Worm (Caenorhabditis elegans): ENCODE measurements around the gene C48D1.5.

C48D1.5 gene

DNA sequence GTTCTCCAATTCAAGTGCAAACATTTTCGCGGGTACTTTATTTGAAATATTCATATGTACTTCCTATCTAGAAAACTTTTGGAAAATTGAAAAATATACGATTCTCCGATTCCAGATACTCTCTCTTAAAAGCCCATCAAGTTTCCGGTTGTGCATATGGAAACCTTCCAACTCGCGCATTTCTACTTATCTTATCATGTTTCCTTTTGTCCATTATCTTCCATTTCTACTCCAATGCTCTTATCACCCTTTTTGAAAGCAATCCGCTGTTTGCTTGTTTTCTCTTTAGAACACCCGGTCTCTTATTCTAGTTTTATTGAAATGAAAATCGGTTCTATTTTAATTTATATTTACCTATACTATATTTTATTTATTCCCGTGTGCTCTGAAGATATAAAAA is at the start of gene C48D1.5:
C48D1.5 (plus strand) TSS at position 301 of the 400 bp plus-strand sequence.
- TF ChIP-seq pha-4 (tag; optimal IDR thresholded peaks at IDR 0.05) (no peak), M03D4.4 (tag; optimal IDR thresholded peaks at IDR 0.05) (no peak), drap-1 (GFP tag; optimal IDR thresholded peaks at IDR 0.05) (no peak), ceh-83 (GFP tag; optimal IDR thresholded peaks at IDR 0.05) (no peak), mls-2 (tag; optimal IDR thresholded peaks at IDR 0.05) (no peak)

- TF ChIP-seq nhr-76 (tag; optimal IDR thresholded peaks at IDR 0.05): no peak
- no peak for TF ChIP-seq lin-32 (GFP tag; optimal IDR thresholded peaks at IDR 0.05)
- no peak for TF ChIP-seq flh-1 (GFP tag; optimal IDR thresholded peaks at IDR 0.05)
- TF ChIP-seq mls-2 (tag; optimal IDR thresholded peaks at IDR 0.05): no peak
These were observed 48.4 kb upstream of the C48D1.5 start for ce11 chrIV:13173359-13173758.

- TF ChIP-seq mab-5 (tag; optimal IDR thresholded peaks at IDR 0.05): no peak
- no peak for TF ChIP-seq nhr-237 (tag; optimal IDR thresholded peaks at IDR 0.05)
- TF ChIP-seq drap-1 (GFP tag; optimal IDR thresholded peaks at IDR 0.05): no peak
- TF ChIP-seq sem-2 (GFP tag; optimal IDR thresholded peaks at IDR 0.05): no peak
- no peak for TF ChIP-seq nhr-2 (tag; optimal IDR thresholded peaks at IDR 0.05)
- TF ChIP-seq ztf-11 (tag; optimal IDR thresholded peaks at IDR 0.05): no peak
- TF ChIP-seq ceh-83 (GFP tag; optimal IDR thresholded peaks at IDR 0.05): no peak
- no peak for TF ChIP-seq bed-3 (GFP tag; optimal IDR thresholded peaks at IDR 0.05)
- peak; percentile 55 for TF ChIP-seq hlh-1 (tag; optimal IDR thresholded peaks at IDR 0.05)
- TF ChIP-seq sptf-1 (tag; optimal IDR thresholded peaks at IDR 0.05): no peak
- no peak for TF ChIP-seq elt-3 (tag; optimal IDR thresholded peaks at IDR 0.05)
- peak; percentile 38 for TF ChIP-seq unc-120 (tag; optimal IDR thresholded peaks at IDR 0.05; ENCODE audit: poor library complexity, severe bottlenecking)
- TF ChIP-seq lsy-2 (tag; optimal IDR thresholded peaks at IDR 0.05): no peak
- no peak for TF ChIP-seq pha-4 (tag; optimal IDR thresholded peaks at IDR 0.05)
- no peak for TF ChIP-seq zip-8 (tag; optimal IDR thresholded peaks at IDR 0.05)
- no peak for TF ChIP-seq flh-1 (GFP tag; optimal IDR thresholded peaks at IDR 0.05)
- TF ChIP-seq blmp-1 (tag; optimal IDR thresholded peaks at IDR 0.05): no peak
- no peak for TF ChIP-seq ces-1 (GFP tag; optimal IDR thresholded peaks at IDR 0.05)
These were observed 42.5 kb upstream of the C48D1.5 start, which contains the start of gene lev-1 for ce11 chrIV:13179295-13179694. Gene lev-1, minus strand, starts transcription at chrIV:13179395.

DNA sequence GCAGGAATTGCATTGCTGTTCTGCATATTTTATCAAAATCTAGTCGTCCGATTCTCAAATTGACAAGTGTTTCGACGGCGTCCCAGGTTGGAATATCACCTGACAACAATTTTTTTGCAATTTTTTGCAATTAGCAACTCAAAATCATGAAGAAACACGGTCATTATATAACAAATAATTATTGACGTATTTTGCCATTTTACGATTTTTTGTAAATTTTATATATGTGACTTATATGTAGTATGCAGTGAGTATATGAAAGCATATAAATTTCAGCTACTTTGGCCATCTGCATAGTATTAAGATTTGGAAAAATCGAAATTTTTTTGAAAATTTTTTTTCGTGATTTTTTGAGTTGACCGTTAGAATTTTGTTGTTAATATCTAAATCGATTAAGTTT is 41.0 kb upstream of the C48D1.5 start, which contains the start of gene F58D2.3:
F58D2.3 (minus strand) TSS at position 101 of the 400 bp plus-strand sequence.
- TF ChIP-seq ces-1 (GFP tag; optimal IDR thresholded peaks at IDR 0.05) (no peak), ztf-11 (tag; optimal IDR thresholded peaks at IDR 0.05) (no peak), M03D4.4 (tag; optimal IDR thresholded peaks at IDR 0.05) (no peak), lsy-2 (tag; optimal IDR thresholded peaks at IDR 0.05) (no peak), mep-1 (tag; optimal IDR thresholded peaks at IDR 0.05) (no peak)

DNA sequence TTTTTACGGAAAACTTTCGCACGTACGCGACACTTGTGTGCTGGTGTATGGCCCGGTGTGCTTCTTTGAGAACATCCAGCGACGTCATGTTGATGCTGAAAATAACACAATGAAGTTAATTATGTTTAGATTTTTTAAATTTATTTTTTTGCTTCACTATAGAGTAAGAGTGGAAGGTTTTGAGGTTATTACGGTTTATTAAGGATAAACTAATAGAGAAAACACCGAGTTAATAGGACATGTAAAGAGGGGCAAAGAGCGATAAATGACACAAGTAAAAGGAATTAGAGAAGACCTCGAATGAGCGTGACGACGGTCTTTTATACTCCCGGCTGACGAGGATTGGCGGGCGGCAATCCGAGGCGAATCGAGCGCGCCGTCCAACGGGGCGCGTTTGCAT is 32.8 kb upstream of the C48D1.5 start, which contains the start of gene F58D2.4:
F58D2.4 (minus strand) TSS at position 101 of the 400 bp plus-strand sequence.
- TF ChIP-seq sptf-1 (tag; optimal IDR thresholded peaks at IDR 0.05): no peak
- no peak for TF ChIP-seq ham-2 (GFP tag; optimal IDR thresholded peaks at IDR 0.05)
- TF ChIP-seq snpc-4 (tag; optimal IDR thresholded peaks at IDR 0.05): no peak
- no peak for TF ChIP-seq cnd-1 (tag; optimal IDR thresholded peaks at IDR 0.05)
- no peak for TF ChIP-seq flh-1 (GFP tag; optimal IDR thresholded peaks at IDR 0.05)
- no peak for TF ChIP-seq ceh-39 (tag; optimal IDR thresholded peaks at IDR 0.05)
- no peak for TF ChIP-seq hlh-1 (tag; optimal IDR thresholded peaks at IDR 0.05)
- TF ChIP-seq pha-4 (tag; optimal IDR thresholded peaks at IDR 0.05): no peak
- no peak for TF ChIP-seq mab-5 (tag; optimal IDR thresholded peaks at IDR 0.05)
- TF ChIP-seq unc-39 (tag; optimal IDR thresholded peaks at IDR 0.05): no peak
- no peak for TF ChIP-seq ceh-83 (GFP tag; optimal IDR thresholded peaks at IDR 0.05)
- TF ChIP-seq sem-2 (GFP tag; optimal IDR thresholded peaks at IDR 0.05): no peak
- no peak for TF ChIP-seq mls-2 (tag; optimal IDR thresholded peaks at IDR 0.05)
- TF ChIP-seq nhr-12 (tag; optimal IDR thresholded peaks at IDR 0.05): no peak
- TF ChIP-seq lsy-2 (tag; optimal IDR thresholded peaks at IDR 0.05): no peak

DNA sequence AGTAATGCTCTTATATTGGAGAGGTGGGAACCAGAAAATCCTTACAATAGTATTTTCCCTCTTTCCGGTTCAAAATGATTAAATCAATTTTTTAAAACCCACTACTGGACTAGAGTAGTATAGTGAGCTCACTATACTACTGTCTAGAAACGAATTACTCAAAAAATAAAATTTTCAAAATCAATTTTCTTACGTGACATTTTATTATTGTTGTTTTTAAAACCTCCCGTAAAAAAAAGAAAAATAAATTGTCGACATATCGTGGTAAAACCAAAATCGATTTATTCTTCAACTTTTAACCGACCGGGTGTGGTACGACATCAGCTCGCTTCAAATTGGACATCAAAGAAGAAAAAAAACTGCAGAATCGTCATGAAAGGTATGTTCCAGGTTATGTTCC is 32.3 kb upstream of the C48D1.5 start, which contains the start of gene F58D2.2:
F58D2.2 (plus strand) TSS at position 301 of the 400 bp plus-strand sequence.
- TF ChIP-seq lin-32 (GFP tag; optimal IDR thresholded peaks at IDR 0.05): no peak
- no peak for TF ChIP-seq mls-2 (tag; optimal IDR thresholded peaks at IDR 0.05)
- TF ChIP-seq lsy-2 (tag; optimal IDR thresholded peaks at IDR 0.05): no peak
- no peak for TF ChIP-seq ceh-43 (GFP tag; optimal IDR thresholded peaks at IDR 0.05)
- no peak for TF ChIP-seq pha-4 (tag; optimal IDR thresholded peaks at IDR 0.05)
- TF ChIP-seq ces-1 (GFP tag; optimal IDR thresholded peaks at IDR 0.05): no peak
- no peak for TF ChIP-seq elt-1 (tag; optimal IDR thresholded peaks at IDR 0.05; ENCODE audit: borderline replicate concordance, insufficient read depth)
- TF ChIP-seq sptf-1 (tag; optimal IDR thresholded peaks at IDR 0.05): no peak
- no peak for TF ChIP-seq nhr-237 (tag; optimal IDR thresholded peaks at IDR 0.05)
- no peak for TF ChIP-seq nhr-28 (tag; optimal IDR thresholded peaks at IDR 0.05)
- TF ChIP-seq ham-2 (GFP tag; optimal IDR thresholded peaks at IDR 0.05): no peak
